Fruit fly (Drosophila melanogaster) whole organism, embryonic: ENCODE measurements around the gene CG7766.

Experiments used
- Blimp-1 ChIP-seq: fragments of 200-800 bp; sonication (Bioruptor generic); optimal IDR thresholded peaks from 3 replicates; lab custom pipeline; 2018; ENCODE audit warnings: missing biosample characterization, missing genetic modification characterization, mild to moderate bottlenecking, moderate library complexity, missing genetic modification reagents
- Bteb2 ChIP-seq: fragments of 200-800 bp; sonication (Bioruptor generic); optimal IDR thresholded peaks from 2 replicates; lab custom pipeline; 2016; ENCODE audit warnings: missing biosample characterization, missing genetic modification characterization
- CG10147 ChIP-seq: fragments of 200-800 bp; sonication (Bioruptor generic); optimal IDR thresholded peaks from 2 replicates; lab custom pipeline; 2019; ENCODE audit warnings: missing biosample characterization, mild to moderate bottlenecking, missing genetic modification characterization, moderate library complexity
- CG1024 ChIP-seq: fragments of 200-800 bp; sonication (Bioruptor generic); IDR thresholded peaks from 2 replicates; pipeline ENCODE4 v1.3.6; 2022; ENCODE audit warnings: missing biosample characterization, missing genetic modification characterization
- CG10366 ChIP-seq: fragments of 200-800 bp; sonication (Bioruptor generic); IDR thresholded peaks from 2 replicates; pipeline ENCODE4 v1.3.6; 2022; ENCODE audit warnings: missing biosample characterization, missing genetic modification characterization
- CG10565 ChIP-seq: fragments of 200-800 bp; sonication (Bioruptor generic); optimal IDR thresholded peaks from 3 replicates; lab custom pipeline; 2016; ENCODE audit warnings: missing biosample characterization, mild to moderate bottlenecking, missing genetic modification characterization
- CG10959 ChIP-seq: fragments of 200-800 bp; sonication (Bioruptor generic); IDR thresholded peaks from 2 replicates; pipeline ENCODE4 v1.3.6; 2022; ENCODE audit warnings: missing biosample characterization, missing genetic modification characterization
- CG13296 ChIP-seq: fragments of 200-800 bp; sonication (Bioruptor generic); optimal IDR thresholded peaks from 3 replicates; lab custom pipeline; 2018; ENCODE audit warnings: missing biosample characterization, mild to moderate bottlenecking, missing genetic modification characterization
- CG13624 ChIP-seq: fragments of 200-800 bp; sonication (Bioruptor generic); optimal IDR thresholded peaks from 2 replicates; lab custom pipeline; 2016; ENCODE audit warnings: missing biosample characterization, missing genetic modification characterization
- CG13775 ChIP-seq: fragments of 200-800 bp; sonication (Bioruptor generic); optimal IDR thresholded peaks from 3 replicates; lab custom pipeline; 2017; ENCODE audit warnings: missing biosample characterization, mild to moderate bottlenecking, missing genetic modification characterization
- CG15479 ChIP-seq: fragments of 200-800 bp; sonication (Bioruptor generic); optimal IDR thresholded peaks from 3 replicates; lab custom pipeline; 2019; ENCODE audit warnings: missing biosample characterization, mild to moderate bottlenecking, missing genetic modification characterization, moderate library complexity
- CG1792 ChIP-seq: fragments of 200-800 bp; sonication (Bioruptor generic); optimal IDR thresholded peaks from 2 replicates; lab custom pipeline; 2016; ENCODE audit warnings: missing biosample characterization, missing genetic modification characterization
- CG18262 ChIP-seq: fragments of 200-800 bp; optimal IDR thresholded peaks from 3 replicates; lab custom pipeline; 2019; ENCODE audit warnings: missing biosample characterization, mild to moderate bottlenecking, missing genetic modification characterization, moderate library complexity
- CG2889 ChIP-seq: fragments of 200-800 bp; sonication (Bioruptor generic); IDR thresholded peaks from 3 replicates; pipeline ENCODE4 v1.3.6; 2022; ENCODE audit warnings: missing biosample characterization, missing genetic modification characterization
- CG3065 ChIP-seq: fragments of 200-800 bp; sonication (Bioruptor generic); optimal IDR thresholded peaks from 2 replicates; lab custom pipeline; 2016; ENCODE audit warnings: missing biosample characterization, missing genetic modification characterization
- CG31388 ChIP-seq: fragments of 200-800 bp; sonication (Bioruptor generic); optimal IDR thresholded peaks from 2 replicates; lab custom pipeline; 2016; ENCODE audit warnings: missing biosample characterization, missing genetic modification characterization
- CG32767 ChIP-seq: fragments of 200-800 bp; sonication (Bioruptor generic); IDR thresholded peaks from 2 replicates; pipeline ENCODE4 v1.3.6; 2022; ENCODE audit warnings: missing biosample characterization, missing genetic modification characterization
- CG34376 ChIP-seq: fragments of 200-800 bp; sonication (Bioruptor generic); optimal IDR thresholded peaks from 2 replicates; lab custom pipeline; 2018; ENCODE audit warnings: missing biosample characterization, mild to moderate bottlenecking, missing genetic modification characterization
- CG4820 ChIP-seq: fragments of 200-800 bp; sonication (Bioruptor generic); optimal IDR thresholded peaks from 3 replicates; lab custom pipeline; 2016; ENCODE audit warnings: missing biosample characterization, missing genetic modification characterization
- CG6791 ChIP-seq: fragments of 200-800 bp; sonication (Bioruptor generic); IDR thresholded peaks from 3 replicates; pipeline ENCODE4 v1.3.6; 2022; ENCODE audit warnings: missing biosample characterization, missing genetic modification characterization; ENCODE audit not compliant: partially characterized antibody
- CG7987 ChIP-seq: fragments of 200-800 bp; sonication (Bioruptor generic); optimal IDR thresholded peaks from 2 replicates; lab custom pipeline; 2018; ENCODE audit warnings: missing biosample characterization, mild to moderate bottlenecking, missing genetic modification characterization, moderate library complexity
- CG8359 ChIP-seq: fragments of 200-800 bp; sonication (Bioruptor generic); optimal IDR thresholded peaks from 2 replicates; lab custom pipeline; 2017; ENCODE audit warnings: missing biosample characterization, mild to moderate bottlenecking, missing genetic modification characterization, borderline replicate concordance
- Deaf1 ChIP-seq: fragments of 200-800 bp; optimal IDR thresholded peaks from 3 replicates; lab custom pipeline; 2019; ENCODE audit warnings: missing biosample characterization, mild to moderate bottlenecking, missing genetic modification characterization, moderate library complexity
- E2f2 ChIP-seq: fragments of 200-800 bp; sonication (Bioruptor generic); IDR thresholded peaks from 2 replicates; pipeline ENCODE4 v1.3.6; 2022; ENCODE audit warnings: missing biosample characterization, missing genetic modification characterization
- Gsc ChIP-seq: fragments of 200-800 bp; sonication (Bioruptor generic); IDR thresholded peaks from 2 replicates; pipeline ENCODE4 v1.3.6; 2022; ENCODE audit warnings: missing biosample characterization, missing genetic modification characterization
- H2.0 ChIP-seq: fragments of 200-800 bp; sonication (Bioruptor generic); IDR thresholded peaks from 2 replicates; pipeline ENCODE4 v1.3.6; 2022; ENCODE audit warnings: missing biosample characterization, missing genetic modification characterization
- Lpt ChIP-seq: fragments of >200 bp; optimal IDR thresholded peaks from 2 replicates; lab custom pipeline; 2018; ENCODE audit warnings: missing biosample characterization, missing genetic modification characterization
- Nf-YB ChIP-seq: fragments of 200-800 bp; sonication (Bioruptor generic); optimal IDR thresholded peaks from 3 replicates; lab custom pipeline; 2019; ENCODE audit warnings: missing biosample characterization, mild to moderate bottlenecking, missing genetic modification characterization, moderate library complexity
- Sry-β ChIP-seq: fragments of 200-800 bp; sonication (Bioruptor generic); optimal IDR thresholded peaks from 2 replicates; lab custom pipeline; 2018; ENCODE audit warnings: missing biosample characterization, mild to moderate bottlenecking, missing genetic modification characterization, moderate library complexity
- Ssrp ChIP-seq: fragments of 200-800 bp; sonication (Bioruptor generic); optimal IDR thresholded peaks from 2 replicates; lab custom pipeline; 2018; ENCODE audit warnings: missing biosample characterization, mild to moderate bottlenecking, missing genetic modification characterization, moderate library complexity
- Stat92E ChIP-seq, 3 experiments: fragments of >200 bp in 2 of 3; fragments of 200-800 bp in 1 of 3; sonication (Bioruptor generic) in 1 of 3; optimal IDR thresholded peaks; 2 replicates each; lab custom pipeline; 2017 to 2019; ENCODE audit warnings: missing biosample characterization in 3 of 3, missing genetic modification characterization in 3 of 3, mild to moderate bottlenecking in 1 of 3, moderate library complexity in 1 of 3
- bsh ChIP-seq, 2 experiments: fragments of 200-800 bp; sonication (Bioruptor generic); optimal IDR thresholded peaks; 2 replicates each; lab custom pipeline; 2017 to 2018; ENCODE audit warnings: mild to moderate bottlenecking in 2 of 2, missing biosample characterization in 2 of 2, missing genetic modification characterization in 2 of 2, moderate library complexity in 1 of 2
- cato ChIP-seq: fragments of 200-800 bp; sonication (Bioruptor generic); optimal IDR thresholded peaks from 2 replicates; lab custom pipeline; 2016; ENCODE audit warnings: missing biosample characterization, missing genetic modification characterization, borderline replicate concordance
- chinmo ChIP-seq: fragments of 200-800 bp; sonication (Bioruptor generic); IDR thresholded peaks from 4 replicates; pipeline ENCODE4 v1.3.6; 2022; ENCODE audit warnings: missing biosample characterization, missing genetic modification characterization; ENCODE audit not compliant: partially characterized antibody
- crc ChIP-seq: fragments of 200-800 bp; sonication (Bioruptor generic); optimal IDR thresholded peaks from 2 replicates; lab custom pipeline; 2016; ENCODE audit warnings: missing biosample characterization, missing genetic modification characterization
- dm ChIP-seq: fragments of 200-800 bp; sonication (Bioruptor generic); optimal IDR thresholded peaks from 3 replicates; lab custom pipeline; 2016; ENCODE audit warnings: missing biosample characterization, missing genetic modification characterization
- emc ChIP-seq: fragments of 200-800 bp; sonication (Bioruptor generic); optimal IDR thresholded peaks from 2 replicates; lab custom pipeline; 2016; ENCODE audit warnings: missing biosample characterization, missing genetic modification characterization
- fd3F ChIP-seq: fragments of 200-800 bp; sonication (Bioruptor generic); optimal IDR thresholded peaks from 2 replicates; lab custom pipeline; 2018; ENCODE audit warnings: missing biosample characterization, mild to moderate bottlenecking, missing genetic modification characterization, moderate library complexity
- gcm ChIP-seq: fragments of 200-800 bp; sonication (Bioruptor generic); optimal IDR thresholded peaks from 2 replicates; lab custom pipeline; 2019; ENCODE audit warnings: missing biosample characterization, mild to moderate bottlenecking, missing genetic modification characterization, moderate library complexity
- ham ChIP-seq: fragments of 200-800 bp; sonication (Bioruptor generic); IDR thresholded peaks from 2 replicates; pipeline ENCODE4 v1.3.6; 2022; ENCODE audit warnings: missing biosample characterization, missing genetic modification characterization
- inv ChIP-seq: fragments of 200-800 bp; sonication (Bioruptor generic); IDR thresholded peaks from 2 replicates; pipeline ENCODE4 v1.3.6; 2022; ENCODE audit warnings: missing biosample characterization, missing genetic modification characterization; ENCODE audit not compliant: partially characterized antibody
- kah ChIP-seq: fragments of 200-800 bp; sonication (Bioruptor generic); optimal IDR thresholded peaks from 2 replicates; lab custom pipeline; 2018; ENCODE audit warnings: missing biosample characterization, mild to moderate bottlenecking, missing genetic modification characterization
- maf-S ChIP-seq: fragments of 200-800 bp; sonication (Bioruptor generic); optimal IDR thresholded peaks from 2 replicates; lab custom pipeline; 2016; ENCODE audit warnings: missing biosample characterization, missing genetic modification characterization
- oc ChIP-seq: fragments of 200-800 bp; sonication (Bioruptor generic); optimal IDR thresholded peaks from 2 replicates; lab custom pipeline; 2018; ENCODE audit warnings: missing biosample characterization, mild to moderate bottlenecking, missing genetic modification characterization, moderate library complexity
- pb ChIP-seq: fragments of 200-800 bp; sonication (Bioruptor generic); optimal IDR thresholded peaks from 3 replicates; lab custom pipeline; 2016; ENCODE audit warnings: missing biosample characterization, missing genetic modification characterization
- peb ChIP-seq: fragments of 200-800 bp; sonication (Bioruptor generic); IDR thresholded peaks from 2 replicates; pipeline ENCODE4 v1.3.6; 2022; ENCODE audit warnings: missing biosample characterization, missing genetic modification characterization
- slbo ChIP-seq: fragments of 200-800 bp; sonication (Bioruptor generic); IDR thresholded peaks from 2 replicates; pipeline ENCODE4 v1.3.6; 2022; ENCODE audit warnings: missing biosample characterization, missing genetic modification characterization
- toy ChIP-seq: fragments of 200-800 bp; sonication (Bioruptor generic); IDR thresholded peaks from 2 replicates; pipeline ENCODE4 v1.3.6; 2022; ENCODE audit warnings: missing biosample characterization, missing genetic modification characterization
- ttk ChIP-seq: fragments of 200-800 bp; sonication (Bioruptor generic); IDR thresholded peaks from 2 replicates; pipeline ENCODE4 v2.1.2; 2022; ENCODE audit warnings: missing biosample characterization, missing genetic modification characterization
- wdn ChIP-seq: fragments of 200-800 bp; sonication (Bioruptor generic); IDR thresholded peaks from 2 replicates; pipeline ENCODE4 v1.3.6; 2022; ENCODE audit warnings: missing biosample characterization, missing genetic modification characterization
- z ChIP-seq: fragments of 200-800 bp; sonication (Bioruptor generic); IDR thresholded peaks from 3 replicates; pipeline ENCODE4 v1.3.6; 2022; ENCODE audit warnings: missing biosample characterization, missing genetic modification characterization

The CG7766 gene

DNA sequence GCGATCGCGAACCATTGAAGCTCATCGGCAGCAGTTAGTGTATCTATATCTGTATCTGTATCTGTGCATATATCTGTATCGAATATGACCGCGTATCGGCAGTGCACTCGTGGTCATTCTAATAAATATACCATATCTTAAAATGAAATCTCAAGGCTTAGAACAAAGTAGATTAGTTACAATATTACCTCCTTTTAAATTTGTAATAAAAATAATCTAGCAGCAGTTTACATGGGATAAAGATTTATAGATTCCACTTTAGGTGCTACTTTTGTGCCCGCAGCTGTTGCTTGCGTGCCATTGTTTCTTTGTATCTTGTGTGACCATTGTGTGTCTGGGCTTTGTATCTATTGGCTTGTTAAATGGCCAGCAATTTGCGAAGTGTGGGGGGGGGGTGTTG, 43.5 kb downstream of the CG7766 start (continued):
- TF ChIP-seq CG10147 (GFP tag; lab: Kevin White, UChicago): peak; percentile 67
- TF ChIP-seq dm (GFP tag; lab: Kevin White, UChicago): peak; percentile 23
- TF ChIP-seq CG32767 (GFP tag; lab: Robert Waterston, UW): peak; percentile 77
- TF ChIP-seq Ssrp (tag; lab: Kevin White, UChicago): peak; percentile 66
- no peak for TF ChIP-seq CG6791 (GFP tag; lab: Robert Waterston, UW)
- TF ChIP-seq CG1024 (GFP tag; lab: Robert Waterston, UW): peak; percentile 65
- TF ChIP-seq inv (GFP tag; lab: Robert Waterston, UW): no peak
- no peak for TF ChIP-seq Sry-β (GFP tag; lab: Kevin White, UChicago)
- peak; percentile 77 to 86 for TF ChIP-seq bsh (GFP tag; optimal IDR thresholded peaks at IDR 0.05; lab: Kevin White, UChicago)
- TF ChIP-seq oc (tag; lab: Kevin White, UChicago): peak; percentile 84
- TF ChIP-seq Gsc (GFP tag; lab: Robert Waterston, UW): no peak
- peak; percentile 31; the same call in 1 of the 2 replicates for TF ChIP-seq peb
- no peak for TF ChIP-seq cato (GFP tag; lab: Kevin White, UChicago)
- TF ChIP-seq gcm (GFP tag; lab: Kevin White, UChicago): peak; percentile 79
- TF ChIP-seq CG13775 (GFP tag; lab: Kevin White, UChicago): no peak
- peak; percentile 56; the same call in 1 of the 2 replicates for TF ChIP-seq ttk
- TF ChIP-seq CG13624 (GFP tag; lab: Kevin White, UChicago): peak; percentile 17
- peak; percentile 21 for TF ChIP-seq maf-S
- peak; percentile 81 for TF ChIP-seq CG10366
- TF ChIP-seq wdn (GFP tag; lab: Robert Waterston, UW): peak; percentile 46; the same call in 1 of the 2 replicates
- no peak for TF ChIP-seq Lpt (GFP tag; lab: Kevin White, UChicago)
- no peak for TF ChIP-seq toy (GFP tag; lab: Robert Waterston, UW)
- peak; percentile 63; the same call in 1 of the 2 replicates for TF ChIP-seq E2f2 (GFP tag; lab: Robert Waterston, UW)
- no peak for TF ChIP-seq CG3065 (GFP tag; lab: Kevin White, UChicago)
- TF ChIP-seq CG8359 (GFP tag; lab: Kevin White, UChicago): no peak
- TF ChIP-seq CG31388 (GFP tag; lab: Kevin White, UChicago): no peak
- no peak for TF ChIP-seq z (GFP tag; lab: Robert Waterston, UW)
- TF ChIP-seq chinmo (GFP tag; lab: Robert Waterston, UW): no peak
- TF ChIP-seq ham (GFP tag; lab: Robert Waterston, UW): no peak
- no peak for TF ChIP-seq Deaf1
- peak; percentile 53 for TF ChIP-seq CG4820 (GFP tag; lab: Kevin White, UChicago)
- TF ChIP-seq fd3F (GFP tag; lab: Kevin White, UChicago): peak; percentile 75
- TF ChIP-seq CG1792: peak; percentile 11
- TF ChIP-seq CG15479 (GFP tag; lab: Kevin White, UChicago): no peak
- no peak for TF ChIP-seq emc (GFP tag; lab: Kevin White, UChicago)
- peak; percentile 56 for TF ChIP-seq Nf-YB
- TF ChIP-seq CG10565 (GFP tag; lab: Kevin White, UChicago): no peak
- TF ChIP-seq Stat92E (GFP tag; optimal IDR thresholded peaks at IDR 0.05; lab: Kevin White, UChicago): no peak
- peak; percentile 61 for TF ChIP-seq kah (GFP tag; lab: Kevin White, UChicago)
- peak; percentile 73; the same call in 2 of the 3 replicates for TF ChIP-seq CG2889 (GFP tag; lab: Robert Waterston, UW)
- peak; percentile 84 for TF ChIP-seq H2.0 (GFP tag; lab: Robert Waterston, UW)
- no peak for TF ChIP-seq CG34376 (GFP tag; lab: Kevin White, UChicago)
- TF ChIP-seq Bteb2 (GFP tag; lab: Kevin White, UChicago): peak; percentile 3
- TF ChIP-seq CG10959 (GFP tag; lab: Robert Waterston, UW): peak; percentile 50; the same call in 1 of the 2 replicates
- TF ChIP-seq crc (GFP tag; lab: Kevin White, UChicago): no peak
- no peak for TF ChIP-seq CG7987 (GFP tag; lab: Kevin White, UChicago)
- TF ChIP-seq pb (GFP tag; lab: Kevin White, UChicago): no peak
- peak; percentile 80 for TF ChIP-seq CG13296 (GFP tag; lab: Kevin White, UChicago)
- TF ChIP-seq Blimp-1: peak; percentile 80
- TF ChIP-seq slbo (GFP tag; lab: Robert Waterston, UW): peak; percentile 66
- peak; percentile 56 for TF ChIP-seq CG18262 (tag; lab: Kevin White, UChicago)
